Fruit fly (Drosophila melanogaster) whole organism, embryonic: ENCODE measurements around the gene Theg.

Experiments
- ATbp ChIP-seq: fragments of 200-800 bp; sonication (Bioruptor generic); optimal IDR thresholded peaks from 2 replicates; lab custom pipeline; 2017; ENCODE audit warnings: missing biosample characterization, mild to moderate bottlenecking, missing genetic modification characterization, missing genetic modification reagents
- Bteb2 ChIP-seq: fragments of 200-800 bp; sonication (Bioruptor generic); optimal IDR thresholded peaks from 2 replicates; lab custom pipeline; 2016; ENCODE audit warnings: missing biosample characterization, missing genetic modification characterization
- CG1024 ChIP-seq: fragments of 200-800 bp; sonication (Bioruptor generic); IDR thresholded peaks from 2 replicates; pipeline ENCODE4 v1.3.6; 2022; ENCODE audit warnings: missing biosample characterization, missing genetic modification characterization
- CG12744 ChIP-seq: fragments of 200-800 bp; sonication (Bioruptor generic); optimal IDR thresholded peaks from 2 replicates; lab custom pipeline; 2016; ENCODE audit warnings: missing biosample characterization, missing genetic modification characterization
- CG14014 ChIP-seq: fragments of 200-800 bp; sonication (Bioruptor generic); IDR thresholded peaks from 2 replicates; pipeline ENCODE4 v1.3.6; 2022; ENCODE audit warnings: missing biosample characterization, missing genetic modification characterization
- CG15011 ChIP-seq: fragments of 200-800 bp; sonication (Bioruptor generic); optimal IDR thresholded peaks from 3 replicates; lab custom pipeline; 2018; ENCODE audit warnings: missing biosample characterization, mild to moderate bottlenecking, missing genetic modification characterization
- CG15073 ChIP-seq: fragments of 200-800 bp; sonication (Bioruptor generic); optimal IDR thresholded peaks from 2 replicates; lab custom pipeline; 2016; ENCODE audit warnings: missing biosample characterization, missing genetic modification characterization
- CG17385 ChIP-seq: fragments of 200-800 bp; sonication (Bioruptor generic); optimal IDR thresholded peaks from 3 replicates; lab custom pipeline; 2018; ENCODE audit warnings: missing biosample characterization, mild to moderate bottlenecking, missing genetic modification characterization
- CG31441 ChIP-seq: fragments of 200-800 bp; sonication (Bioruptor generic); IDR thresholded peaks from 2 replicates; pipeline ENCODE4 v1.3.6; 2022; ENCODE audit warnings: missing biosample characterization, missing genetic modification characterization
- CG4854 ChIP-seq: fragments of 200-800 bp; sonication (Bioruptor generic); optimal IDR thresholded peaks from 2 replicates; lab custom pipeline; 2016; ENCODE audit warnings: missing biosample characterization, missing genetic modification characterization, inconsistent platforms
- CG5953 ChIP-seq: fragments of 200-800 bp; sonication (Bioruptor generic); IDR thresholded peaks from 2 replicates; pipeline ENCODE4 v1.3.6; 2022; ENCODE audit warnings: missing biosample characterization, missing genetic modification characterization
- CG6689 ChIP-seq: fragments of 200-800 bp; sonication (Bioruptor generic); IDR thresholded peaks from 2 replicates; pipeline ENCODE4 v1.3.6; 2022; ENCODE audit warnings: missing biosample characterization, missing genetic modification characterization
- CG6813 ChIP-seq: fragments of 200-800 bp; sonication (Bioruptor generic); optimal IDR thresholded peaks from 2 replicates; lab custom pipeline; 2017; ENCODE audit warnings: missing biosample characterization, missing genetic modification characterization, mild to moderate bottlenecking, moderate library complexity, missing genetic modification reagents
- CG7372 ChIP-seq: fragments of 200-800 bp; sonication (Bioruptor generic); IDR thresholded peaks from 2 replicates; pipeline ENCODE4 v1.3.6; 2022; ENCODE audit warnings: missing biosample characterization, missing genetic modification characterization
- Camta ChIP-seq: fragments of 200-800 bp; sonication (Bioruptor generic); optimal IDR thresholded peaks from 2 replicates; lab custom pipeline; 2016; ENCODE audit warnings: missing biosample characterization, missing genetic modification characterization
- D ChIP-seq, 2 experiments: fragments of 200-800 bp in 1 of 2; fragments of >200 bp in 1 of 2; sonication (Bioruptor generic) in 1 of 2; optimal IDR thresholded peaks; 2 replicates in 1 of 2; 3 replicates in 1 of 2; lab custom pipeline; 2017; ENCODE audit warnings: mild to moderate bottlenecking in 1 of 2, missing biosample characterization in 1 of 2, missing genetic modification characterization in 1 of 2, missing genetic modification reagents in 1 of 2
- Deaf1 ChIP-seq: fragments of 200-800 bp; optimal IDR thresholded peaks from 3 replicates; lab custom pipeline; 2019; ENCODE audit warnings: missing biosample characterization, mild to moderate bottlenecking, missing genetic modification characterization, moderate library complexity
- Dp ChIP-seq: fragments of 200-800 bp; sonication (Bioruptor generic); optimal IDR thresholded peaks from 2 replicates; lab custom pipeline; 2018; ENCODE audit warnings: missing biosample characterization, mild to moderate bottlenecking, missing genetic modification characterization, moderate library complexity
- Drgx ChIP-seq: fragments of 200-800 bp; sonication (Bioruptor generic); IDR thresholded peaks from 2 replicates; pipeline ENCODE4 v1.3.6; 2022; ENCODE audit warnings: missing biosample characterization, missing genetic modification characterization
- Ets65A ChIP-seq: fragments of 200-800 bp; sonication (Bioruptor generic); peaks from one replicate; lab custom pipeline; 2016; ENCODE audit warnings: missing biosample characterization, missing genetic modification characterization
- HLH54F ChIP-seq: fragments of 200-800 bp; sonication (Bioruptor generic); optimal IDR thresholded peaks from 3 replicates; lab custom pipeline; 2016; ENCODE audit warnings: missing biosample characterization, missing genetic modification characterization
- Hey ChIP-seq: fragments of 200-800 bp; sonication (Bioruptor generic); optimal IDR thresholded peaks from 3 replicates; lab custom pipeline; 2018; ENCODE audit warnings: missing biosample characterization, mild to moderate bottlenecking, missing genetic modification characterization
- MESR4 ChIP-seq: fragments of 200-800 bp; sonication (Bioruptor generic); optimal IDR thresholded peaks from 2 replicates; lab custom pipeline; 2018; ENCODE audit warnings: missing biosample characterization, mild to moderate bottlenecking, missing genetic modification characterization, moderate library complexity
- Meics ChIP-seq: fragments of 200-800 bp; sonication (Bioruptor generic); optimal IDR thresholded peaks from 2 replicates; lab custom pipeline; 2017; ENCODE audit warnings: missing biosample characterization, mild to moderate bottlenecking, missing genetic modification characterization
- Nf-YA ChIP-seq: fragments of 200-800 bp; sonication (Bioruptor generic); IDR thresholded peaks from 2 replicates; pipeline ENCODE4 v1.3.6; 2022; ENCODE audit warnings: missing biosample characterization, missing genetic modification characterization
- Rfx ChIP-seq: fragments of 200-800 bp; sonication (Bioruptor generic); IDR thresholded peaks from 2 replicates; pipeline ENCODE4 v1.3.6; 2022; ENCODE audit warnings: missing biosample characterization, missing genetic modification characterization
- bowl ChIP-seq: fragments of 200-800 bp; sonication (Bioruptor generic); IDR thresholded peaks from 2 replicates; pipeline ENCODE4 v1.3.6; 2022; ENCODE audit warnings: missing biosample characterization, missing genetic modification characterization
- caup ChIP-seq: fragments of 200-800 bp; sonication (Bioruptor generic); optimal IDR thresholded peaks from 3 replicates; lab custom pipeline; 2017; ENCODE audit warnings: missing biosample characterization, mild to moderate bottlenecking, missing genetic modification characterization, moderate library complexity; ENCODE audit not compliant: severe bottlenecking
- esg ChIP-seq: fragments of 200-800 bp; sonication (Bioruptor generic); conservative IDR thresholded peaks from 2 replicates; pipeline ENCODE4 v1.3.6; 2022; ENCODE audit warnings: missing biosample characterization, missing genetic modification characterization
- gcm2 ChIP-seq: fragments of 200-800 bp; sonication (Bioruptor generic); optimal IDR thresholded peaks from 2 replicates; lab custom pipeline; 2016; ENCODE audit warnings: missing biosample characterization, missing genetic modification characterization
- jigr1 ChIP-seq: fragments of 200-800 bp; sonication (Bioruptor generic); IDR thresholded peaks from 3 replicates; pipeline ENCODE4 v1.3.6; 2022; ENCODE audit warnings: missing biosample characterization, missing genetic modification characterization
- lmd ChIP-seq: fragments of 200-800 bp; sonication (Bioruptor generic); IDR thresholded peaks from 2 replicates; pipeline ENCODE4 v1.3.6; 2022; ENCODE audit warnings: missing biosample characterization, missing genetic modification characterization
- onecut ChIP-seq: fragments of 200-800 bp; sonication (Bioruptor generic); IDR thresholded peaks from 2 replicates; pipeline ENCODE4 v1.3.6; 2022; ENCODE audit warnings: missing biosample characterization, missing genetic modification characterization
- peb ChIP-seq: fragments of 200-800 bp; sonication (Bioruptor generic); IDR thresholded peaks from 2 replicates; pipeline ENCODE4 v1.3.6; 2022; ENCODE audit warnings: missing biosample characterization, missing genetic modification characterization
- pnt ChIP-seq: fragments of 200-800 bp; sonication (Bioruptor generic); optimal IDR thresholded peaks from 3 replicates; lab custom pipeline; 2016; ENCODE audit warnings: missing biosample characterization, missing genetic modification characterization
- prd ChIP-seq, 3 experiments: fragments of >200 bp in 2 of 3; fragments of 200-800 bp in 1 of 3; sonication (Bioruptor generic) in 1 of 3; optimal IDR thresholded peaks in 2 of 3; IDR thresholded peaks in 1 of 3; 2 replicates in 2 of 3; 3 replicates in 1 of 3; pipeline versions ENCODE4 v1.3.6 to Lab custom; 2017 to 2022; ENCODE audit warnings: missing biosample characterization in 1 of 3, missing genetic modification characterization in 1 of 3
- rib ChIP-seq: fragments of 200-800 bp; sonication (Bioruptor generic); IDR thresholded peaks from 2 replicates; pipeline ENCODE4 v1.3.6; 2022; ENCODE audit warnings: missing biosample characterization, missing genetic modification characterization
- row ChIP-seq: fragments of 200-800 bp; sonication (Bioruptor generic); IDR thresholded peaks from 3 replicates; pipeline ENCODE4 v1.3.6; 2022; ENCODE audit warnings: missing biosample characterization, missing genetic modification characterization
- sens ChIP-seq: fragments of 200-800 bp; sonication (Bioruptor generic); peaks from one replicate; lab custom pipeline; 2016; ENCODE audit warnings: missing biosample characterization, missing genetic modification characterization
- usp ChIP-seq: fragments of >200 bp; optimal IDR thresholded peaks from 2 replicates; lab custom pipeline; 2017; ENCODE audit warnings: missing biosample characterization, missing genetic modification characterization
- zfh2 ChIP-seq: fragments of 200-800 bp; sonication (Bioruptor generic); optimal IDR thresholded peaks from 2 replicates; lab custom pipeline; 2016; ENCODE audit warnings: missing biosample characterization, missing genetic modification characterization

Theg gene

DNA sequence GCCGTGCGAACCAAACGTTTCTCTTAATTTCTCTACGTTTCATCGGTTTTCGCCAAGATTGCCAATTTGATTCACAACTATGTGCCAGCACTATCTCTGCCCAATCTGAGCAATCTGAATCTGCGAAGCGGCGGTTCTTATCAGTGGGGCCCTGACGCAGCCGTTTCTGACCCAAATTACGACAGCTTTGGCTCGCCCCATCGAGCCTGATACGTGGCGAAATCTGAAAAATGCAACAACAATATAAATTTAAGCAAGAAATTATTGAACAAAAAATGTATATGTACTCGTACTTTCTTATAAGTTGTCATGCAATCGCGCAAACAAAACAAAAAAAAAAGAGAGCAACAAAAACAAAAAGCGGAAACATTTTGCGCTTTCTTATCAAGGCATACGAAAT lies 37.5 kb upstream of the Theg start:
- TF ChIP-seq jigr1 (GFP tag; lab: Robert Waterston, UW) (no peak), HLH54F (GFP tag; lab: Kevin White, UChicago) (no peak), Dp (GFP tag; lab: Kevin White, UChicago) (no peak)

DNA sequence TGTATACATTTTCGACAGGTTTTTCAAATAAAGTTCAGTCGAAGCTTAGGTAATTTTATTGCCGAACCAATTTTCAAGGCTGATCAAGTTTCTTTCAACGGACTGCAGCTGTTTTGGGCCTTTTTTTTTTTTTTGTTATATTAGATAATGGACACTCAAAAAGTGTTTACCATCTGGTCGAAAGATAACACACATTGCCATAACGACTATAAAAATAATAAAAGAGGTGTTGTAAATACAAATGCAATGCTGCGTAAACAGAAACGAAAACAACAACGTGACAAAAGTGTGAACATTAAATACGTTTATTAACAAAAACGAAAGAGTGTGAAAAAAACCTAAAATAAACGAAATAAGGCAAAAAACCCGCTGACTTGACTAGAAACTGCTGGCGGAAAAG lies 36.7 kb upstream of the Theg start:
- TF ChIP-seq CG6813 (GFP tag; lab: Kevin White, UChicago) (no peak), D (optimal IDR thresholded peaks at IDR 0.05; lab: Kevin White, UChicago) (no peak), D (GFP tag; optimal IDR thresholded peaks at IDR 0.05; lab: Kevin White, UChicago) (no peak), zfh2 (GFP tag; lab: Kevin White, UChicago) (no peak), CG15011 (GFP tag; lab: Kevin White, UChicago) (no peak), Ets65A (GFP tag; lab: Kevin White, UChicago) (peak; percentile 49)

DNA sequence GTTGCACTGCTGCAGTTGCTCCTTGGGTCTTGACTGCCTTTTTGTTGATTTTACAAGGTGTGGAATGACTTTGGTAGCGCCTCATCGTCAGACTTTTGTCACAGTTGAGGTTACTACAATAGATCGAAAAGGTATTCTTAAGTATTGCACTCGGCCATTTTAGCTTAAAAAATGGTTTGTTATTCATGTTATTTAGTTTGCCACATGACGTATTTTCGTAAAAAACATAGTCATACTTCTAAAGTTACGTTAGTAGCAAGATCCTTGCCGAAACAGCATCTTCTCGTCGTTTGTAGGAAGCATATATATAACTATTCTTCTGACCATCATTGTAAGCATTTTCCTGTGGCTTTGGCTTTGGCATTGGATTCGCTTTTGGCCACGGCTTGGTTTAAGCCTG lies 35.1 kb upstream of the Theg start:
- TF ChIP-seq Meics (GFP tag; lab: Kevin White, UChicago) (no peak), lmd (GFP tag; lab: Robert Waterston, UW) (no peak), Ets65A (GFP tag; lab: Kevin White, UChicago) (no peak), usp (no peak)

DNA sequence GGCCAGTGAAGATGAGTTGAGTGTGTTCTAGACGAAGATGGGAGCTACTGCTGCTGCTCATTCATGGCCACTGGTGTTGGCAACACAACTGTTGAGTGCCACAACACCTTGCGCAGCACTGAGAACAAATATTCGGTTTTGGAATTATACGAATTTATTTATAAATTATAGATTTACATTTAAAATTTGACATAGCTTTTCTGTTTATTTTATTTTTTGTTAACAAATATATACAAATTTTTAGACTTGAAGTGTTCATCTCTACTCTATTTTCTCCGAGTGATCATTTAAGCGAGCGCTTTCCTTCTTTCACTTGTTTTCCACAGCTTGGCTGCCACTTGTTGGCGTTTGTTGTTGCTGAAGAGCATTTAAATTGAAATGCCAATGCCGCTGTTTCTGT lies 27.0 kb upstream of the Theg start:
- no peak for TF ChIP-seq CG5953
- TF ChIP-seq sens (GFP tag; lab: Kevin White, UChicago): peak; percentile 16
- TF ChIP-seq CG14014 (GFP tag; lab: Robert Waterston, UW): no peak
- no peak for TF ChIP-seq pnt (GFP tag; lab: Kevin White, UChicago)
- TF ChIP-seq Drgx (GFP tag; lab: Robert Waterston, UW): peak; percentile 25; the same call in 1 of the 2 replicates
- TF ChIP-seq Deaf1 (tag; lab: Kevin White, UChicago): no peak
- no peak for TF ChIP-seq Ets65A (GFP tag; lab: Kevin White, UChicago)
- TF ChIP-seq rib (GFP tag; lab: Robert Waterston, UW): no peak

DNA sequence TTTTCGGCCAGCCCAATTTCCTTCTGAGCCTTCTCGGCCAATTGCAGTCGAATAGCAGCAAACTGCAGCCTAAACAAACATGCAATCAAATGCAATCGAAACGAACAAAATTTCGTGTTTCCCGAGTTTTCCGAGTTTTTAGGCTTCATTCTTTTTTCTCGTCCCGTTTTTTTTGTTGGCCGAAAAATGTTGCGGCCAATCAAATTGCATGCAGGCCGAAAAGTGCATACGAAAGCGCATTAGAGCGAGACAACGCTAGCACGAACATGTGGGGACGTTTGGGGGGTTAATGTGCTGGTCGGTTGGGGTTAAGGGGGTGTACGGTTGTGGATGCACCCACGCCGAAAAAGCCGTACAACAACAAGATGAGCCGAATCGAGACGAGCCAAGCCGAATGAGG lies 24.7 kb upstream of the Theg start:
- TF ChIP-seq Ets65A (GFP tag; lab: Kevin White, UChicago): peak; percentile 46
- no peak for TF ChIP-seq MESR4
- TF ChIP-seq Drgx (GFP tag; lab: Robert Waterston, UW): peak; percentile 45; the same call in 1 of the 2 replicates

DNA sequence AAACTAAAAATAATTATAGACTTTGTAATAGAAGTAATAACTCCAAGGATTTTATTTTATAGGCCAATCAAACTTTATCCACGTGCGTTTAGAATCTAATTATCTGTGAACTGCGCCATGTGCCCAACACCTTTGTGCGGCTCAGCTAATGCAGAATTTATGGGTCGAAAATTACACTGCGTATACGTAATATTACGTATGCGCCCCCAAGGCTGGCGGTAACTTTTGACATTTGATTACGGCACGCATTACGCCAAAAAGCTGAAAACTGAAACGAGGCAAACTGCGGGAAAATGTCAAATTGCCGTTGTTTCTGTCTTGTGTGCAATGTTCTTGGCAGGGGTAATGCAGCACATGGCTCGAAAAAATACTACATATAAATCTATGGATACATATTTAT lies 22.9 kb upstream of the Theg start:
- TF ChIP-seq CG7372 (GFP tag; lab: Robert Waterston, UW): peak; percentile 65
- TF ChIP-seq CG31441 (GFP tag; lab: Robert Waterston, UW): no peak
- no peak for TF ChIP-seq row
- TF ChIP-seq, all 482 proteins: peak for 1

dm6 chr3R:21992909-21993308 lies 21.6 kb upstream of the Theg start:
- TF ChIP-seq peb: no peak
- TF ChIP-seq gcm2 (GFP tag; lab: Kevin White, UChicago): no peak
- no peak for TF ChIP-seq CG12744 (GFP tag; lab: Kevin White, UChicago)
- TF ChIP-seq Camta (GFP tag; lab: Kevin White, UChicago): no peak
- peak; percentile 30; the same call in 1 of the 2 replicates for TF ChIP-seq onecut
- TF ChIP-seq Hey (tag; lab: Kevin White, UChicago): no peak
- peak; percentile 53; the same call in 1 of the 2 replicates for TF ChIP-seq esg (GFP tag; lab: Robert Waterston, UW)
- peak; percentile 56; the same call in 1 of the 2 replicates for TF ChIP-seq CG6689 (GFP tag; lab: Robert Waterston, UW)
- TF ChIP-seq Nf-YA (GFP tag; lab: Robert Waterston, UW): peak; percentile 39; the same call in 1 of the 2 replicates
- no peak for TF ChIP-seq caup
- TF ChIP-seq bowl (GFP tag; lab: Robert Waterston, UW): no peak
- TF ChIP-seq ATbp: no peak
- peak; percentile 61; the same call in 1 of the 2 replicates for TF ChIP-seq Rfx (GFP tag; lab: Robert Waterston, UW)
- no peak for TF ChIP-seq prd (optimal IDR thresholded peaks at IDR 0.05; lab: Kevin White, UChicago)
- peak; percentile 70; the same call in 2 of the 3 replicates for TF ChIP-seq prd (GFP tag; IDR thresholded peaks at IDR 0.05; lab: Robert Waterston, UW)
- TF ChIP-seq CG1024 (GFP tag; lab: Robert Waterston, UW): 0 out of 2 replicates have a peak, but pooled peaks have one; percentile 9
- TF ChIP-seq CG15073 (GFP tag; lab: Kevin White, UChicago): no peak
- peak; percentile 23 for TF ChIP-seq CG17385 (GFP tag; lab: Kevin White, UChicago)
- no peak for TF ChIP-seq CG4854 (GFP tag; lab: Kevin White, UChicago)
- TF ChIP-seq Bteb2 (GFP tag; lab: Kevin White, UChicago): no peak
